ENCODE assay signal across 1 fruit fly cellular context in the genomic region with DNA sequence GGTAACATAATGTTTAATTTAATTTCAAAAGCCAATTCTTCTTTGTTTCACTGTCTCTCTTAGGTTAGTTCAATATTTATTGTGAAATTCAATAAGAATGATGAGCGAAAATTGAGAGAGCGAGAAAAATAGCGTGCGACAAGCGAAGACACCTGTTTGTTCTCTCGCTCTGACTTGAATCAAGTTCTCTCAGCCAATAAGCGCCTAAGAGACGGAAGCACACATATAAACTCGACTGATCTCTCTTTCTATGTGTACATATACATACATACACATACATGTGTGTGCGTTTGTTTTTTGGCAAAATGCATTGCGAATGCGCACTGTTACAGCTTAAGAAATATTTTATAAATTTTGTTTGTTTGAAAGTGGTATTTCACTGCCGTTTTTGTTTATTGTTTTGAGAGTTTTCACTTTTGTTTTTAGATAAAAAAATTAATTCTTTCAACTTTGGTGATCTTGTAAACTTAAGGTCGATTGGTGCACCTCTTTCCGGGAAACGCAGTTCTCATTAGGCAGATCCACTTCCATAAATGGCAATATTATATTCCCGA.
TF ChIP-seq lines count a peak whose summit lies in the region.

No protein-coding gene starts in this region.

TF ChIP-seq in whole organism, embryonic, 481 proteins besides CTCF, POLR2A, EP300 and RAD21 (continued from another document and continues in another):
- TF ChIP-seq Med (GFP tag; lab: Kevin White, UChicago) (peak; percentile 57), CG34376 (GFP tag; optimal IDR thresholded peaks at IDR 0.05; lab: Kevin White, UChicago) (no peak), CG7928 (GFP tag; optimal IDR thresholded peaks at IDR 0.05; lab: Kevin White, UChicago) (no peak), CG7556 (GFP tag; optimal IDR thresholded peaks at IDR 0.05; lab: Kevin White, UChicago) (no peak), CG9437 (GFP tag; optimal IDR thresholded peaks at IDR 0.05; lab: Kevin White, UChicago) (no peak), Chrac-16 (GFP tag; optimal IDR thresholded peaks at IDR 0.05; lab: Kevin White, UChicago) (no peak), CG15696 (tag; optimal IDR thresholded peaks at IDR 0.05; lab: Kevin White, UChicago) (no peak), Dp (GFP tag; optimal IDR thresholded peaks at IDR 0.05; lab: Kevin White, UChicago) (no peak), CG3281 (GFP tag; optimal IDR thresholded peaks at IDR 0.05; lab: Kevin White, UChicago) (peak; percentile 20), CG8359 (GFP tag; optimal IDR thresholded peaks at IDR 0.05; lab: Kevin White, UChicago; ENCODE audit: borderline replicate concordance) (no peak), ab (GFP tag; optimal IDR thresholded peaks at IDR 0.05; lab: Kevin White, UChicago) (no peak), ind (GFP tag; optimal IDR thresholded peaks at IDR 0.05; lab: Kevin White, UChicago) (no peak), twi (tag; optimal IDR thresholded peaks at IDR 0.05; lab: Kevin White, UChicago) (no peak), Oaz (GFP tag; IDR thresholded peaks at IDR 0.05; lab: Robert Waterston, UW) (no peak), insv (GFP tag; optimal IDR thresholded peaks at IDR 0.05; lab: Kevin White, UChicago) (peak in 1 of 2 experiments; percentile 4), prd (optimal IDR thresholded peaks at IDR 0.05; lab: Kevin White, UChicago) (no peak), prd (GFP tag; IDR thresholded peaks at IDR 0.05; lab: Robert Waterston, UW) (no peak), bab2 (GFP tag; optimal IDR thresholded peaks at IDR 0.05; lab: Kevin White, UChicago) (no peak), crp (GFP tag; optimal IDR thresholded peaks at IDR 0.05; lab: Kevin White, UChicago) (peak in 1 of 2 experiments; percentile 12), nerfin-1 (tag; optimal IDR thresholded peaks at IDR 0.05; lab: Kevin White, UChicago) (no peak), sima (GFP tag; optimal IDR thresholded peaks at IDR 0.05; lab: Kevin White, UChicago) (no peak), Tbp (GFP tag; optimal IDR thresholded peaks at IDR 0.05; lab: Kevin White, UChicago) (no peak), Atf6 (GFP tag; IDR thresholded peaks at IDR 0.05; lab: Robert Waterston, UW) (peak; percentile 45; the same call in 1 of the 2 replicates), shn (GFP tag; optimal IDR thresholded peaks at IDR 0.05; lab: Kevin White, UChicago) (no peak), CG17186 (GFP tag; optimal IDR thresholded peaks at IDR 0.05; lab: Kevin White, UChicago) (no peak), CG2678 (tag; optimal IDR thresholded peaks at IDR 0.05; lab: Kevin White, UChicago) (no peak), corto (GFP tag; optimal IDR thresholded peaks at IDR 0.05; lab: Kevin White, UChicago) (peak; percentile 18), PHDP (tag; optimal IDR thresholded peaks at IDR 0.05; lab: Kevin White, UChicago) (no peak), HLH54F (GFP tag; optimal IDR thresholded peaks at IDR 0.05; lab: Kevin White, UChicago) (no peak), Six4 (GFP tag; optimal IDR thresholded peaks at IDR 0.05; lab: Kevin White, UChicago) (no peak), CG2889 (GFP tag; IDR thresholded peaks at IDR 0.05; lab: Robert Waterston, UW) (no peak), ash1 (GFP tag; optimal IDR thresholded peaks at IDR 0.05; lab: Kevin White, UChicago) (no peak), CG1233 (GFP tag; optimal IDR thresholded peaks at IDR 0.05; lab: Kevin White, UChicago) (no peak), pzg (GFP tag; optimal IDR thresholded peaks at IDR 0.05; lab: Kevin White, UChicago) (no peak), tup (GFP tag; optimal IDR thresholded peaks at IDR 0.05; lab: Kevin White, UChicago) (no peak), cg (GFP tag; optimal IDR thresholded peaks at IDR 0.05; lab: Kevin White, UChicago) (peak; percentile 78), D19B (GFP tag; optimal IDR thresholded peaks at IDR 0.05; lab: Kevin White, UChicago) (no peak), NfI (GFP tag; optimal IDR thresholded peaks at IDR 0.05; lab: Kevin White, UChicago) (no peak), CG2875 (GFP tag; optimal IDR thresholded peaks at IDR 0.05; lab: Kevin White, UChicago) (no peak), dm (GFP tag; optimal IDR thresholded peaks at IDR 0.05; lab: Kevin White, UChicago) (no peak), Fer2 (tag; optimal IDR thresholded peaks at IDR 0.05; lab: Kevin White, UChicago) (no peak), CG9609 (GFP tag; optimal IDR thresholded peaks at IDR 0.05; lab: Kevin White, UChicago) (no peak), Nf-YC (tag; optimal IDR thresholded peaks at IDR 0.05; lab: Kevin White, UChicago) (peak; percentile 95), al (GFP tag; IDR thresholded peaks at IDR 0.05; lab: Robert Waterston, UW) (no peak), so (GFP tag; IDR thresholded peaks at IDR 0.05; lab: Robert Waterston, UW) (0 out of 3 replicates have a peak, but pooled peaks have one; percentile 36), BtbVII (GFP tag; optimal IDR thresholded peaks at IDR 0.05; lab: Kevin White, UChicago) (no peak), crc (GFP tag; optimal IDR thresholded peaks at IDR 0.05; lab: Kevin White, UChicago) (no peak), wek (GFP tag; optimal IDR thresholded peaks at IDR 0.05; lab: Kevin White, UChicago) (no peak), exex (tag; optimal IDR thresholded peaks at IDR 0.05; lab: Kevin White, UChicago) (no peak), Xbp1 (GFP tag; optimal IDR thresholded peaks at IDR 0.05; lab: Kevin White, UChicago) (no peak), mld (GFP tag; IDR thresholded peaks at IDR 0.05; lab: Robert Waterston, UW; ENCODE audit: partially characterized antibody) (no peak), CG43689 (GFP tag; IDR thresholded peaks at IDR 0.05; lab: Robert Waterston, UW) (no peak), slou (GFP tag; optimal IDR thresholded peaks at IDR 0.05; lab: Kevin White, UChicago) (no peak), CG17359 (tag; optimal IDR thresholded peaks at IDR 0.05; lab: Kevin White, UChicago) (no peak), CG10147 (GFP tag; optimal IDR thresholded peaks at IDR 0.05; lab: Kevin White, UChicago) (no peak), Rfx (GFP tag; IDR thresholded peaks at IDR 0.05; lab: Robert Waterston, UW) (no peak), vnd (GFP tag; IDR thresholded peaks at IDR 0.05; lab: Robert Waterston, UW; ENCODE audit: partially characterized antibody) (no peak), CG10543 (GFP tag; optimal IDR thresholded peaks at IDR 0.05; lab: Kevin White, UChicago) (no peak), CG9727 (GFP tag; optimal IDR thresholded peaks at IDR 0.05; lab: Kevin White, UChicago) (no peak), CG14965 (GFP tag; optimal IDR thresholded peaks at IDR 0.05; lab: Kevin White, UChicago; ENCODE audit: borderline replicate concordance) (no peak), mam (GFP tag; optimal IDR thresholded peaks at IDR 0.05; lab: Kevin White, UChicago) (no peak), CG2712 (tag; optimal IDR thresholded peaks at IDR 0.05; lab: Kevin White, UChicago) (no peak), Dref (GFP tag; IDR thresholded peaks at IDR 0.05; lab: Robert Waterston, UW) (no peak), CG2202 (tag; optimal IDR thresholded peaks at IDR 0.05; lab: Kevin White, UChicago) (no peak), Lpt (GFP tag; optimal IDR thresholded peaks at IDR 0.05; lab: Kevin White, UChicago) (no peak), bbx (GFP tag; IDR thresholded peaks at IDR 0.05; lab: Robert Waterston, UW; ENCODE audit: partially characterized antibody) (no peak), toy (GFP tag; IDR thresholded peaks at IDR 0.05; lab: Robert Waterston, UW) (no peak), CG13624 (GFP tag; optimal IDR thresholded peaks at IDR 0.05; lab: Kevin White, UChicago) (no peak), pita (GFP tag; optimal IDR thresholded peaks at IDR 0.05; lab: Kevin White, UChicago) (no peak), eyg (GFP tag; optimal IDR thresholded peaks at IDR 0.05; lab: Kevin White, UChicago) (no peak), wdn (GFP tag; IDR thresholded peaks at IDR 0.05; lab: Robert Waterston, UW) (no peak), CG17802 (tag; optimal IDR thresholded peaks at IDR 0.05; lab: Kevin White, UChicago) (no peak), CG1603 (tag; optimal IDR thresholded peaks at IDR 0.05; lab: Kevin White, UChicago) (peak; percentile 19), CG4854 (GFP tag; optimal IDR thresholded peaks at IDR 0.05; lab: Kevin White, UChicago) (peak; percentile 14), lilli (GFP tag; optimal IDR thresholded peaks at IDR 0.05; lab: Kevin White, UChicago) (no peak), CG6813 (GFP tag; optimal IDR thresholded peaks at IDR 0.05; lab: Kevin White, UChicago) (no peak), CG8478 (optimal IDR thresholded peaks at IDR 0.05; lab: Kevin White, UChicago) (no peak), lola (GFP tag; optimal IDR thresholded peaks at IDR 0.05; lab: Kevin White, UChicago) (peak in 1 of 3 experiments; percentile 22), Bteb2 (GFP tag; optimal IDR thresholded peaks at IDR 0.05; lab: Kevin White, UChicago) (no peak), dan (GFP tag; IDR thresholded peaks at IDR 0.05; lab: Robert Waterston, UW) (no peak), salm (tag; optimal IDR thresholded peaks at IDR 0.05; lab: Kevin White, UChicago) (no peak), HLHmδ (GFP tag; optimal IDR thresholded peaks at IDR 0.05; lab: Kevin White, UChicago) (no peak), CG3407 (GFP tag; optimal IDR thresholded peaks at IDR 0.05; lab: Kevin White, UChicago) (no peak), CG3838 (GFP tag; optimal IDR thresholded peaks at IDR 0.05; lab: Kevin White, UChicago) (no peak), CG5180 (GFP tag; optimal IDR thresholded peaks at IDR 0.05; lab: Kevin White, UChicago) (no peak), sna (GFP tag; IDR thresholded peaks at IDR 0.05; lab: Robert Waterston, UW; ENCODE audit: partially characterized antibody) (no peak), CG10366 (GFP tag; IDR thresholded peaks at IDR 0.05; lab: Robert Waterston, UW) (no peak), Mrtf (GFP tag; IDR thresholded peaks at IDR 0.05; lab: Robert Waterston, UW) (no peak), CG4360 (GFP tag; IDR thresholded peaks at IDR 0.05; lab: Robert Waterston, UW) (no peak), Max (GFP tag; optimal IDR thresholded peaks at IDR 0.05; lab: Kevin White, UChicago) (peak; percentile 9), ems (GFP tag; optimal IDR thresholded peaks at IDR 0.05; lab: Kevin White, UChicago) (no peak), CG16815 (GFP tag; optimal IDR thresholded peaks at IDR 0.05; lab: Kevin White, UChicago) (no peak), Myb (GFP tag; optimal IDR thresholded peaks at IDR 0.05; lab: Kevin White, UChicago) (no peak), pnt (GFP tag; optimal IDR thresholded peaks at IDR 0.05; lab: Kevin White, UChicago) (no peak), CG15601 (tag; optimal IDR thresholded peaks at IDR 0.05; lab: Kevin White, UChicago) (no peak), CG13775 (GFP tag; optimal IDR thresholded peaks at IDR 0.05; lab: Kevin White, UChicago) (no peak), schlank (tag; optimal IDR thresholded peaks at IDR 0.05; lab: Kevin White, UChicago) (no peak), kni (GFP tag; optimal IDR thresholded peaks at IDR 0.05; lab: Kevin White, UChicago) (peak; percentile 13), gro (GFP tag; optimal IDR thresholded peaks at IDR 0.05; lab: Kevin White, UChicago) (no peak), gt (GFP tag; IDR thresholded peaks at IDR 0.05; lab: Robert Waterston, UW) (no peak), trem (tag; optimal IDR thresholded peaks at IDR 0.05; lab: Kevin White, UChicago) (no peak), CG12071 (GFP tag; optimal IDR thresholded peaks at IDR 0.05; lab: Kevin White, UChicago) (no peak), CG13287 (GFP tag; IDR thresholded peaks at IDR 0.05; lab: Robert Waterston, UW; ENCODE audit: partially characterized antibody) (no peak), CG14860 (GFP tag; IDR thresholded peaks at IDR 0.05; lab: Robert Waterston, UW; ENCODE audit: partially characterized antibody) (no peak), Gug (GFP tag; IDR thresholded peaks at IDR 0.05; lab: Robert Waterston, UW) (no peak), CG10321 (GFP tag; IDR thresholded peaks at IDR 0.05; lab: Robert Waterston, UW) (peak; percentile 91), CkIIα-i1 (GFP tag; IDR thresholded peaks at IDR 0.05; lab: Robert Waterston, UW) (no peak), CG6854 (GFP tag; optimal IDR thresholded peaks at IDR 0.05; lab: Kevin White, UChicago) (no peak), pb (GFP tag; optimal IDR thresholded peaks at IDR 0.05; lab: Kevin White, UChicago) (no peak), run (tag; optimal IDR thresholded peaks at IDR 0.05; lab: Kevin White, UChicago) (no peak), H15 (GFP tag; IDR thresholded peaks at IDR 0.05; lab: Robert Waterston, UW) (no peak), Antp (GFP tag; optimal IDR thresholded peaks at IDR 0.05; lab: Kevin White, UChicago) (no peak), CG16779 (GFP tag; IDR thresholded peaks at IDR 0.05; lab: Robert Waterston, UW) (no peak), Ets97D (GFP tag; optimal IDR thresholded peaks at IDR 0.05; lab: Kevin White, UChicago) (no peak), CG7839 (tag; optimal IDR thresholded peaks at IDR 0.05; lab: Kevin White, UChicago) (no peak), CG13296 (GFP tag; optimal IDR thresholded peaks at IDR 0.05; lab: Kevin White, UChicago) (no peak), CG6254 (GFP tag; optimal IDR thresholded peaks at IDR 0.05; lab: Kevin White, UChicago) (peak; percentile 16), ERR (GFP tag; optimal IDR thresholded peaks at IDR 0.05; lab: Kevin White, UChicago) (no peak), CG31224 (GFP tag; IDR thresholded peaks at IDR 0.05; lab: Robert Waterston, UW) (no peak), CG3726 (GFP tag; IDR thresholded peaks at IDR 0.05; lab: Robert Waterston, UW) (no peak), tap (tag; optimal IDR thresholded peaks at IDR 0.05; lab: Kevin White, UChicago) (no peak), chinmo (GFP tag; IDR thresholded peaks at IDR 0.05; lab: Robert Waterston, UW; ENCODE audit: partially characterized antibody) (peak; percentile 45; the same call in 2 of the 4 replicates), Taf1 (GFP tag; IDR thresholded peaks at IDR 0.05; lab: Robert Waterston, UW) (no peak), Asciz (GFP tag; optimal IDR thresholded peaks at IDR 0.05; lab: Kevin White, UChicago) (peak; percentile 14), hb (GFP tag; IDR thresholded peaks at IDR 0.05; lab: Robert Waterston, UW; ENCODE audit: partially characterized antibody) (no peak), lmd (GFP tag; IDR thresholded peaks at IDR 0.05; lab: Robert Waterston, UW) (no peak), Pdp1 (GFP tag; optimal IDR thresholded peaks at IDR 0.05; lab: Kevin White, UChicago) (no peak), CG1647 (GFP tag; optimal IDR thresholded peaks at IDR 0.05; lab: Kevin White, UChicago) (no peak), gem (tag; optimal IDR thresholded peaks at IDR 0.05; lab: Kevin White, UChicago) (no peak), Eip74EF (GFP tag; optimal IDR thresholded peaks at IDR 0.05; lab: Kevin White, UChicago) (no peak), CG17912 (GFP tag; optimal IDR thresholded peaks at IDR 0.05; lab: Kevin White, UChicago) (no peak), CG32532 (GFP tag; IDR thresholded peaks at IDR 0.05; lab: Robert Waterston, UW) (no peak)
